Worm (Caenorhabditis elegans) whole organism, late embryonic: ENCODE results near the gene parn-1.

ENCODE experiments used
- C38D4.7 ChIP-seq: fragments of 200-800 bp; sonication (Bioruptor generic); optimal IDR thresholded peaks from 2 replicates; lab custom pipeline; 2018; ENCODE audit warnings: mild to moderate bottlenecking, missing genetic modification characterization, moderate library complexity, missing compliant biosample characterization
- K02D7.2 ChIP-seq: sonication (generic microtip); optimal IDR thresholded peaks from 2 replicates; lab custom pipeline; 2017; ENCODE audit warnings: mild to moderate bottlenecking, missing genetic modification characterization, missing compliant biosample characterization
- ceh-22 ChIP-seq: sonication (generic microtip); optimal IDR thresholded peaks from 2 replicates; lab custom pipeline; 2017; ENCODE audit warnings: missing biosample characterization, missing genetic modification characterization
- ceh-31 ChIP-seq: sonication (generic microtip); optimal IDR thresholded peaks from 2 replicates; lab custom pipeline; 2016; ENCODE audit warnings: missing genetic modification characterization, missing compliant biosample characterization
- dve-1 ChIP-seq: sonication (generic microtip); optimal IDR thresholded peaks from 2 replicates; lab custom pipeline; 2017; ENCODE audit warnings: antibody characterized with exemption, mild to moderate bottlenecking, missing genetic modification characterization, missing compliant biosample characterization
- hlh-13 ChIP-seq: fragments of 200-800 bp; sonication (Bioruptor generic); optimal IDR thresholded peaks from 2 replicates; lab custom pipeline; 2018; ENCODE audit warnings: mild to moderate bottlenecking, missing genetic modification characterization, missing compliant biosample characterization
- pqm-1 ChIP-seq: sonication (generic microtip); optimal IDR thresholded peaks from 2 replicates; lab custom pipeline; 2016; ENCODE audit warnings: missing genetic modification characterization, missing compliant biosample characterization

DNA sequence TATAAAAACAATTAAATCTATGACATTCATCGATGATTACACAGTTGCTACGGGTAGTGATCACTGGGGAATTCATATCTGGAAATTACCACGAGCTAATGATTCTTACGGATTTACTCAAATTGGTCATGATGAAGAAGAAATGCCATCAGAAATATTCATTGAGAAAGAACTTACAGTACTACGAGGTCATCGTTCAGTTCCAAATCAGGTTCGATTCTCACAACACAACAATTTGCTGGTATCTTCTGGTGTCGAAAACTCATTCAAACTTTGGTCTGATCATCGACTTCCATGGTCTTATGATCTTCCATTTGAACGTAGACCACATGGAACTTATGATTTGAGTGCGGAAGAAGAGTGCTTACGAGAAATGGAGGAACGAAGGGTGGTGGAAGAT is 11.5 kb upstream of the parn-1 start:
- TF ChIP-seq dve-1 (tag; lab: Kevin White, UChicago) (no peak), C38D4.7 (GFP tag; lab: Kevin White, UChicago) (no peak), ceh-31 (tag; lab: Kevin White, UChicago) (no peak), pqm-1 (tag; lab: Kevin White, UChicago) (no peak), K02D7.2 (tag; lab: Kevin White, UChicago) (no peak), hlh-13 (GFP tag; lab: Kevin White, UChicago) (no peak), ceh-22 (no peak)
